Worm (Caenorhabditis elegans): ENCODE data around the gene F16G10.13.

Gene F16G10.13

ce11 chrII:2393821-2394220 is 1.9 kb downstream of the F16G10.13 start, which contains the start of gene F16G10.11:
Gene F16G10.11, minus strand, starts transcription at chrII:2393921.
- TF ChIP-seq sma-3 (GFP tag; optimal IDR thresholded peaks at IDR 0.05) (no peak), dmd-4 (tag; optimal IDR thresholded peaks at IDR 0.05) (no peak), fos-1 (tag; optimal IDR thresholded peaks at IDR 0.05) (no peak), lin-13 (GFP tag; optimal IDR thresholded peaks at IDR 0.05) (no peak), F13H6.1 (tag; optimal IDR thresholded peaks at IDR 0.05) (no peak), ama-1 (optimal IDR thresholded peaks at IDR 0.05) (no peak), zag-1 (tag; optimal IDR thresholded peaks at IDR 0.05) (no peak), unc-39 (tag; optimal IDR thresholded peaks at IDR 0.05) (no peak), aly-2 (tag; optimal IDR thresholded peaks at IDR 0.05) (no peak), lin-39 (tag; optimal IDR thresholded peaks at IDR 0.05) (no peak), egl-27 (tag; optimal IDR thresholded peaks at IDR 0.05) (no peak), elt-1 (tag; optimal IDR thresholded peaks at IDR 0.05) (no peak)

- TF ChIP-seq nhr-237 (tag; optimal IDR thresholded peaks at IDR 0.05): no peak
- TF ChIP-seq ztf-1 (GFP tag; conservative IDR thresholded peaks at IDR 0.05): no peak
- TF ChIP-seq dmd-4 (tag; optimal IDR thresholded peaks at IDR 0.05): no peak
- TF ChIP-seq sma-3 (GFP tag; optimal IDR thresholded peaks at IDR 0.05): no peak
- TF ChIP-seq nhr-12 (tag; optimal IDR thresholded peaks at IDR 0.05): no peak
- no peak for TF ChIP-seq C34F6.9 (tag; optimal IDR thresholded peaks at IDR 0.05)
- no peak for TF ChIP-seq ceh-82 (tag; optimal IDR thresholded peaks at IDR 0.05)
- TF ChIP-seq nhr-11 (tag; optimal IDR thresholded peaks at IDR 0.05): no peak
- no peak for TF ChIP-seq ztf-11 (tag; optimal IDR thresholded peaks at IDR 0.05)
- no peak for TF ChIP-seq F13H6.1 (tag; optimal IDR thresholded peaks at IDR 0.05)
- TF ChIP-seq nhr-129 (tag; optimal IDR thresholded peaks at IDR 0.05): no peak
- TF ChIP-seq lin-11 (tag; optimal IDR thresholded peaks at IDR 0.05): no peak
- TF ChIP-seq nhr-77 (tag; optimal IDR thresholded peaks at IDR 0.05): no peak
- TF ChIP-seq unc-62 (GFP tag; optimal IDR thresholded peaks at IDR 0.05): no peak
- no peak for TF ChIP-seq egl-27 (tag; optimal IDR thresholded peaks at IDR 0.05)
- TF ChIP-seq sma-9 (GFP tag; optimal IDR thresholded peaks at IDR 0.05): no peak
- TF ChIP-seq sma-9 (tag; optimal IDR thresholded peaks at IDR 0.05): no peak
- TF ChIP-seq aly-2 (tag; optimal IDR thresholded peaks at IDR 0.05): no peak
- no peak for TF ChIP-seq elt-1 (tag; optimal IDR thresholded peaks at IDR 0.05)
- no peak for TF ChIP-seq nhr-6 (tag; optimal IDR thresholded peaks at IDR 0.05)
Observed at ce11 chrII:2390884-2391283, 4.9 kb downstream of the F16G10.13 start, which contains the start of gene F16G10.10. Gene F16G10.10, minus strand, starts transcription at chrII:2390984.

- no peak for TF ChIP-seq sma-9 (GFP tag; optimal IDR thresholded peaks at IDR 0.05)
- no peak for TF ChIP-seq sma-9 (tag; optimal IDR thresholded peaks at IDR 0.05)
- TF ChIP-seq crh-2 (tag; optimal IDR thresholded peaks at IDR 0.05): no peak
- no peak for TF ChIP-seq peb-1 (tag; optimal IDR thresholded peaks at IDR 0.05)
- no peak for TF ChIP-seq F13H6.1 (tag; optimal IDR thresholded peaks at IDR 0.05)
- no peak for TF ChIP-seq elt-3 (tag; optimal IDR thresholded peaks at IDR 0.05)
Observed at ce11 chrII:2385495-2385894, 10.3 kb downstream of the F16G10.13 start, which contains the start of gene F16G10.9. Gene F16G10.9, minus strand, starts transcription at chrII:2385595.

- TF ChIP-seq fos-1 (tag; optimal IDR thresholded peaks at IDR 0.05) (no peak), ama-1 (optimal IDR thresholded peaks at IDR 0.05) (no peak), mbf-1 (tag; optimal IDR thresholded peaks at IDR 0.05) (no peak), nhr-23 (tag; optimal IDR thresholded peaks at IDR 0.05) (no peak), peb-1 (tag; optimal IDR thresholded peaks at IDR 0.05) (no peak), nhr-237 (tag; optimal IDR thresholded peaks at IDR 0.05) (no peak), nhr-129 (tag; optimal IDR thresholded peaks at IDR 0.05) (no peak), ztf-1 (GFP tag; conservative IDR thresholded peaks at IDR 0.05) (no peak), mdl-1 (tag; optimal IDR thresholded peaks at IDR 0.05) (no peak), R02D3.7 (tag; optimal IDR thresholded peaks at IDR 0.05) (no peak), nhr-12 (tag; optimal IDR thresholded peaks at IDR 0.05) (no peak)
Observed at ce11 chrII:2383334-2383733, 12.4 kb downstream of the F16G10.13 start, which contains the start of gene F16G10.8. Gene F16G10.8, minus strand, starts transcription at chrII:2383434.

- no peak for TF ChIP-seq ztf-4 (tag; optimal IDR thresholded peaks at IDR 0.05)
Observed at ce11 chrII:2380174-2380573, 15.6 kb downstream of the F16G10.13 start, which contains the start of gene F16G10.7. Gene F16G10.7, minus strand, starts transcription at chrII:2380274.

ce11 chrII:2379673-2380072 is 16.1 kb downstream of the F16G10.13 start:
- TF ChIP-seq sma-9 (GFP tag; optimal IDR thresholded peaks at IDR 0.05): no peak
- TF ChIP-seq sma-9 (tag; optimal IDR thresholded peaks at IDR 0.05): no peak
- TF ChIP-seq ZK546.5 (tag; optimal IDR thresholded peaks at IDR 0.05): no peak
- no peak for TF ChIP-seq peb-1 (tag; optimal IDR thresholded peaks at IDR 0.05)
- no peak for TF ChIP-seq nhr-6 (tag; optimal IDR thresholded peaks at IDR 0.05)
- no peak for TF ChIP-seq aly-2 (tag; optimal IDR thresholded peaks at IDR 0.05)
- no peak for TF ChIP-seq nhr-21 (tag; optimal IDR thresholded peaks at IDR 0.05)
- TF ChIP-seq elt-3 (tag; optimal IDR thresholded peaks at IDR 0.05): no peak
- TF ChIP-seq nhr-11 (tag; optimal IDR thresholded peaks at IDR 0.05): no peak
- no peak for TF ChIP-seq snpc-4 (tag; optimal IDR thresholded peaks at IDR 0.05)
